Fruit fly (Drosophila melanogaster) whole organism, prepupa: Measurements from ENCODE around the gene mRpL16.
A peak's percentile ranks its signal among the peaks of the same experiment; 100 is the strongest.

Experiments used
- Blimp-1 ChIP-seq: fragments of 200-800 bp; sonication (Bioruptor generic); optimal IDR thresholded peaks from 3 replicates; lab custom pipeline; 2017; ENCODE audit warnings: missing biosample characterization, missing genetic modification characterization, mild to moderate bottlenecking, moderate library complexity, missing genetic modification reagents
- CG10631 ChIP-seq: fragments of 200-800 bp; sonication (Bioruptor generic); optimal IDR thresholded peaks from 2 replicates; lab custom pipeline; 2016; ENCODE audit warnings: missing biosample characterization, missing genetic modification characterization
- CG11294 ChIP-seq: fragments of 200-800 bp; sonication (Bioruptor generic); IDR thresholded peaks from 2 replicates; pipeline ENCODE4 v1.3.6; 2022; ENCODE audit warnings: missing biosample characterization, missing genetic modification characterization
- CG11762 ChIP-seq: fragments of 200-800 bp; sonication (Bioruptor generic); optimal IDR thresholded peaks from 3 replicates; lab custom pipeline; 2016; ENCODE audit warnings: missing biosample characterization, missing genetic modification characterization; ENCODE audit not compliant: insufficient read depth
- CG11902 ChIP-seq: fragments of 200-800 bp; sonication (Bioruptor generic); optimal IDR thresholded peaks from 3 replicates; lab custom pipeline; 2016; ENCODE audit warnings: missing biosample characterization, missing genetic modification characterization
- CG15336 ChIP-seq: fragments of 200-800 bp; sonication (Bioruptor generic); IDR thresholded peaks from 2 replicates; pipeline ENCODE4 v1.3.6; 2022; ENCODE audit warnings: missing biosample characterization, missing genetic modification characterization
- CG1621 ChIP-seq: fragments of 200-800 bp; sonication (Bioruptor generic); optimal IDR thresholded peaks from 3 replicates; lab custom pipeline; 2018; ENCODE audit warnings: missing biosample characterization, mild to moderate bottlenecking, missing genetic modification characterization
- CG16779 ChIP-seq: fragments of 200-800 bp; sonication (Bioruptor generic); optimal IDR thresholded peaks from 3 replicates; lab custom pipeline; 2017; ENCODE audit warnings: missing biosample characterization, mild to moderate bottlenecking, missing genetic modification characterization
- CG3032 ChIP-seq: fragments of 200-800 bp; optimal IDR thresholded peaks from 2 replicates; lab custom pipeline; 2019; ENCODE audit warnings: missing biosample characterization, mild to moderate bottlenecking, missing genetic modification characterization, moderate library complexity
- CG31627 ChIP-seq: fragments of 200-800 bp; sonication (Bioruptor generic); optimal IDR thresholded peaks from 3 replicates; lab custom pipeline; 2016; ENCODE audit warnings: missing biosample characterization, missing genetic modification characterization
- CG32006 ChIP-seq: fragments of 200-800 bp; sonication (Bioruptor generic); optimal IDR thresholded peaks from 3 replicates; lab custom pipeline; 2017; ENCODE audit warnings: missing biosample characterization, mild to moderate bottlenecking, missing genetic modification characterization
- CG34406 ChIP-seq: fragments of 200-800 bp; sonication (Bioruptor generic); optimal IDR thresholded peaks from 3 replicates; lab custom pipeline; 2016; ENCODE audit warnings: missing biosample characterization, missing genetic modification characterization
- CG3919 ChIP-seq: fragments of 200-800 bp; sonication (Bioruptor generic); optimal IDR thresholded peaks from 3 replicates; lab custom pipeline; 2016; ENCODE audit warnings: missing biosample characterization, missing genetic modification characterization
- CG4318 ChIP-seq: fragments of 200-800 bp; sonication (Bioruptor generic); optimal IDR thresholded peaks from 3 replicates; lab custom pipeline; 2017; ENCODE audit warnings: missing biosample characterization, mild to moderate bottlenecking, missing genetic modification characterization
- CG6163 ChIP-seq: fragments of 200-800 bp; sonication (Bioruptor generic); IDR thresholded peaks from 3 replicates; pipeline ENCODE4 v1.3.6; 2022; ENCODE audit warnings: missing biosample characterization, missing genetic modification characterization
- CG6276 ChIP-seq: fragments of 200-800 bp; sonication (Bioruptor generic); optimal IDR thresholded peaks from 2 replicates; lab custom pipeline; 2017; ENCODE audit warnings: missing biosample characterization, mild to moderate bottlenecking, missing genetic modification characterization
- CG6792 ChIP-seq: fragments of 200-800 bp; sonication (Bioruptor generic); optimal IDR thresholded peaks from 3 replicates; lab custom pipeline; 2016; ENCODE audit warnings: missing biosample characterization, missing genetic modification characterization
- CG6854 ChIP-seq: fragments of 200-800 bp; sonication (Bioruptor generic); optimal IDR thresholded peaks from 2 replicates; lab custom pipeline; 2017; ENCODE audit warnings: missing biosample characterization, mild to moderate bottlenecking, missing genetic modification characterization
- CG7368 ChIP-seq: fragments of 200-800 bp; sonication (Bioruptor generic); optimal IDR thresholded peaks from 3 replicates; lab custom pipeline; 2016; ENCODE audit warnings: missing biosample characterization, missing genetic modification characterization
- CG8119 ChIP-seq: fragments of 200-800 bp; sonication (Bioruptor generic); IDR thresholded peaks from 3 replicates; pipeline ENCODE4 v1.3.6; 2022; ENCODE audit warnings: missing biosample characterization, missing genetic modification characterization
- CG8319 ChIP-seq: fragments of 200-800 bp; sonication (Bioruptor generic); optimal IDR thresholded peaks from 3 replicates; lab custom pipeline; 2016; ENCODE audit warnings: missing biosample characterization, missing genetic modification characterization
- CG8632 ChIP-seq: fragments of 200-800 bp; sonication (Bioruptor generic); optimal IDR thresholded peaks from 3 replicates; lab custom pipeline; 2016; ENCODE audit warnings: missing biosample characterization, missing genetic modification characterization
- CG9139 ChIP-seq: fragments of 200-800 bp; sonication (Bioruptor generic); optimal IDR thresholded peaks from 3 replicates; lab custom pipeline; 2017; ENCODE audit warnings: missing biosample characterization, mild to moderate bottlenecking, missing genetic modification characterization
- Eip78C ChIP-seq: fragments of 200-800 bp; sonication (Bioruptor generic); peaks from one replicate; lab custom pipeline; 2016; ENCODE audit warnings: missing biosample characterization, missing genetic modification characterization
- Eip93F ChIP-seq: fragments of 200-800 bp; sonication (Bioruptor generic); optimal IDR thresholded peaks from 2 replicates; lab custom pipeline; 2016; ENCODE audit warnings: missing biosample characterization, mild to moderate bottlenecking, missing genetic modification characterization
- Ets21C ChIP-seq: fragments of 200-800 bp; sonication (Bioruptor generic); optimal IDR thresholded peaks from 3 replicates; lab custom pipeline; 2016; ENCODE audit warnings: missing biosample characterization, missing genetic modification characterization
- Ets96B ChIP-seq: fragments of 200-800 bp; optimal IDR thresholded peaks from 2 replicates; lab custom pipeline; 2019; ENCODE audit warnings: missing biosample characterization, mild to moderate bottlenecking, missing genetic modification characterization, moderate library complexity
- Gug ChIP-seq: fragments of 200-800 bp; sonication (Bioruptor generic); IDR thresholded peaks from 2 replicates; pipeline ENCODE4 v1.3.6; 2022; ENCODE audit warnings: missing biosample characterization, missing genetic modification characterization
- Hr38 ChIP-seq: sonication (Bioruptor generic); optimal IDR thresholded peaks from 2 replicates; lab custom pipeline; 2016; ENCODE audit warnings: missing biosample characterization, missing genetic modification characterization
- Hr39 ChIP-seq: fragments of 200-800 bp; sonication (Bioruptor generic); optimal IDR thresholded peaks from 2 replicates; lab custom pipeline; 2016; ENCODE audit warnings: missing biosample characterization, missing genetic modification characterization
- Lpt ChIP-seq: fragments of 200-800 bp; sonication (Bioruptor generic); optimal IDR thresholded peaks from 3 replicates; lab custom pipeline; 2016; ENCODE audit warnings: missing biosample characterization, missing genetic modification characterization
- Met ChIP-seq: fragments of 200-800 bp; sonication (Bioruptor generic); optimal IDR thresholded peaks from 3 replicates; lab custom pipeline; 2016; ENCODE audit warnings: missing biosample characterization, missing genetic modification characterization
- OdsH ChIP-seq: fragments of 200-800 bp; sonication (Bioruptor generic); optimal IDR thresholded peaks from 3 replicates; lab custom pipeline; 2016; ENCODE audit warnings: missing biosample characterization, missing genetic modification characterization
- Smox ChIP-seq: fragments of 200-800 bp; sonication (Bioruptor generic); optimal IDR thresholded peaks from 3 replicates; lab custom pipeline; 2016; ENCODE audit warnings: missing biosample characterization, missing genetic modification characterization
- Sox102F ChIP-seq: fragments of 200-800 bp; sonication (Bioruptor generic); optimal IDR thresholded peaks from 2 replicates; lab custom pipeline; 2016; ENCODE audit warnings: missing biosample characterization, mild to moderate bottlenecking, missing genetic modification characterization
- Sox14 ChIP-seq: fragments of 200-800 bp; sonication (Bioruptor generic); optimal IDR thresholded peaks from 3 replicates; lab custom pipeline; 2016; ENCODE audit warnings: missing biosample characterization, missing genetic modification characterization
- Sox15 ChIP-seq: fragments of 200-800 bp; sonication (Bioruptor generic); optimal IDR thresholded peaks from 3 replicates; lab custom pipeline; 2016; ENCODE audit warnings: missing biosample characterization, missing genetic modification characterization
- achi ChIP-seq: fragments of 200-800 bp; sonication (Bioruptor generic); optimal IDR thresholded peaks from 3 replicates; lab custom pipeline; 2016; ENCODE audit warnings: missing biosample characterization, missing genetic modification characterization
- acj6 ChIP-seq: fragments of 200-800 bp; sonication (Bioruptor generic); optimal IDR thresholded peaks from 3 replicates; lab custom pipeline; 2016; ENCODE audit warnings: missing biosample characterization, missing genetic modification characterization
- cyc ChIP-seq: fragments of 200-800 bp; sonication (Bioruptor generic); optimal IDR thresholded peaks from 3 replicates; lab custom pipeline; 2016; ENCODE audit warnings: missing biosample characterization, missing genetic modification characterization
- dac ChIP-seq: fragments of 200-800 bp; sonication (Bioruptor generic); optimal IDR thresholded peaks from 2 replicates; lab custom pipeline; 2017; ENCODE audit warnings: missing biosample characterization, mild to moderate bottlenecking, missing genetic modification characterization
- fd59A ChIP-seq: fragments of 200-800 bp; sonication (Bioruptor generic); optimal IDR thresholded peaks from 2 replicates; lab custom pipeline; 2017; ENCODE audit warnings: missing biosample characterization, mild to moderate bottlenecking, missing genetic modification characterization, missing genetic modification reagents
- fd85E ChIP-seq: fragments of 200-800 bp; sonication (Bioruptor generic); optimal IDR thresholded peaks from 3 replicates; lab custom pipeline; 2016; ENCODE audit warnings: missing biosample characterization, missing genetic modification characterization
- fkh ChIP-seq: fragments of 200-800 bp; sonication (Bioruptor generic); optimal IDR thresholded peaks from 3 replicates; lab custom pipeline; 2017; ENCODE audit warnings: missing biosample characterization, mild to moderate bottlenecking, missing genetic modification characterization, moderate library complexity
- lz ChIP-seq: fragments of 200-800 bp; sonication (Bioruptor generic); optimal IDR thresholded peaks from 3 replicates; lab custom pipeline; 2016; ENCODE audit warnings: missing biosample characterization, missing genetic modification characterization
- net ChIP-seq: fragments of 200-800 bp; sonication (Bioruptor generic); optimal IDR thresholded peaks from 3 replicates; lab custom pipeline; 2016; ENCODE audit warnings: missing biosample characterization, missing genetic modification characterization
- salr ChIP-seq, 2 experiments: fragments of 200-800 bp; sonication (Bioruptor generic); optimal IDR thresholded peaks; 3 replicates each; lab custom pipeline; 2016 to 2018; ENCODE audit warnings: missing biosample characterization in 2 of 2, missing genetic modification characterization in 2 of 2, mild to moderate bottlenecking in 1 of 2
- spab ChIP-seq: fragments of 200-800 bp; sonication (Bioruptor generic); optimal IDR thresholded peaks from 2 replicates; lab custom pipeline; 2017; ENCODE audit warnings: missing biosample characterization, mild to moderate bottlenecking, missing genetic modification characterization, missing genetic modification reagents
- vri ChIP-seq: fragments of 200-800 bp; sonication (Bioruptor generic); optimal IDR thresholded peaks from 3 replicates; lab custom pipeline; 2016; ENCODE audit warnings: missing biosample characterization, mild to moderate bottlenecking, missing genetic modification characterization

The mRpL16 gene

DNA sequence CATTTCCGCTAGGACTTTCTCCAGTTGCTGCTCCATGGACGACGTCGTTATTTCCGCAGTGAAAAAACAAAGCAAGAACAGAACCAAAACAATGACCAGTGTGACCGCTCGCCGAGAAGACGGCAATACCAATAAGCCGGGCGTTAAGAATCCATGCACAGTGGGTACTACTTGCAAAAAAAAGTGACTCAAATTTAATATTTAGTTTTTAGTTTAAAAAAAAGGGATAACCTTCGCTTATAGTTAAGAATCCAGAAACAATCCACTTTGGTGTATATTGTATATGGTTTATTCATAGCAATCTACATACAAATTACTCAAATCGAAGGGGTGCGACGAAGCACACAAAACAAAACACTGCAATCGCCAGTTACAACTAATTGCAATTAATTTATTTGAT, 31.2 kb upstream of the mRpL16 start, which contains the start of gene Lamtor5 (continued):
- TF ChIP-seq CG8319 (GFP tag; lab: Kevin White, UChicago) (no peak), CG11294 (GFP tag; lab: Robert Waterston, UW) (no peak), spab (GFP tag; lab: Kevin White, UChicago) (no peak), CG6276 (GFP tag; lab: Kevin White, UChicago) (no peak), acj6 (GFP tag; lab: Kevin White, UChicago) (peak; percentile 49), fd59A (GFP tag; lab: Kevin White, UChicago) (peak; percentile 10), OdsH (peak; percentile 34), CG4318 (GFP tag; lab: Kevin White, UChicago) (no peak), Hr38 (no peak), CG7368 (peak; percentile 52), vri (GFP tag; lab: Kevin White, UChicago) (peak; percentile 45), CG15336 (GFP tag; lab: Robert Waterston, UW) (peak; percentile 55), CG8632 (peak; percentile 36), CG9139 (GFP tag; lab: Kevin White, UChicago) (no peak), Blimp-1 (GFP tag; lab: Kevin White, UChicago) (peak; percentile 10), CG1621 (tag; lab: Kevin White, UChicago) (no peak), CG31627 (peak; percentile 47), Sox102F (GFP tag; lab: Kevin White, UChicago) (peak; percentile 69), CG6792 (peak; percentile 24), Ets96B (peak; percentile 36), Lpt (GFP tag; lab: Kevin White, UChicago) (no peak), salr (GFP tag; optimal IDR thresholded peaks at IDR 0.05; lab: Kevin White, UChicago) (no peak), CG3032 (peak; percentile 37), achi (GFP tag; lab: Kevin White, UChicago) (peak; percentile 41), cyc (GFP tag; lab: Kevin White, UChicago) (peak; percentile 14), Smox (GFP tag; lab: Kevin White, UChicago) (peak; percentile 51), CG34406 (peak; percentile 22), Sox15 (no peak), Met (GFP tag; lab: Kevin White, UChicago) (peak; percentile 54), Gug (GFP tag; lab: Robert Waterston, UW) (no peak), CG3919 (GFP tag; lab: Kevin White, UChicago) (peak; percentile 38), CG32006 (peak; percentile 37), lz (GFP tag; lab: Kevin White, UChicago) (peak; percentile 63), fkh (GFP tag; lab: Kevin White, UChicago) (no peak)
- TF ChIP-seq, all 60 proteins: peak for 41

DNA sequence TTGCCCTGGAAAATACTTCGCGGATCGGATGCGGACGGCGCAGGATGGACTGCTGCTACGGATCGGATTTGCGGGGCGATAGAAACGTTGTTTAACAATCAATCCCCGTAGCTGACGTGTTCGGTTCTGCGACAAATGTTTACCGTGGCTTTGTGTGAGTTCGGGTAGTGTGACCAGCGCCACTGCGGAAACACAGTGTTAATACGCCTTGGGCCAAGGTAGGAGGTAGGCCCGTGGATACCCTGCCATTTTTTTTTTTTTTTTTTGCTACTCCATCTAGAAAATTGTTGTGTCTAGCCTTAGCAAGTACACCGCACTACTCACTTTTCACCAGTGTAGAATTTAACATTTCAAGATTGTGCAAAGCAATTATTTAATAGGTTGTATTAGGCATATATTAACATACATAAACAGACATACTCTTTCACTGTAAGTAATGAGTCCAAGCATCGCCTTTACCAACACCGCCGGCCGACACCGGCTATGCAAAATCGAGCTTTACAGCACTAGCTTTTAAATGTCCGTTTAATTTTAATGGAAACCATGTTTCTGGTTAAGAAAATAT, 28.4 kb upstream of the mRpL16 start, which contains the start of gene deltaCOP:
Gene deltaCOP (minus strand): TSS at position 171 of the 565 bp plus-strand sequence.
- TF ChIP-seq CG11902 (no peak), CG8119 (GFP tag; lab: Robert Waterston, UW) (peak; percentile 73; the same call in 2 of the 3 replicates), CG7368 (peak; percentile 77), CG16779 (no peak), salr (GFP tag; optimal IDR thresholded peaks at IDR 0.05; lab: Kevin White, UChicago) (no peak), Eip78C (GFP tag; lab: Kevin White, UChicago) (peak; percentile 97), CG1621 (tag; lab: Kevin White, UChicago) (peak; percentile 47), cyc (GFP tag; lab: Kevin White, UChicago) (peak; percentile 89), fd85E (no peak), CG32006 (peak; percentile 87), net (GFP tag; lab: Kevin White, UChicago) (peak; percentile 81), dac (no peak), CG6163 (GFP tag; lab: Robert Waterston, UW) (peak; percentile 82), Ets21C (GFP tag; lab: Kevin White, UChicago) (peak; percentile 89), CG10631 (GFP tag; lab: Kevin White, UChicago) (no peak), CG8632 (peak; percentile 85), CG3919 (GFP tag; lab: Kevin White, UChicago) (peak; percentile 87), Blimp-1 (GFP tag; lab: Kevin White, UChicago) (no peak), Hr39 (GFP tag; lab: Kevin White, UChicago) (peak; percentile 90), CG9139 (GFP tag; lab: Kevin White, UChicago) (no peak), CG11762 (GFP tag; lab: Kevin White, UChicago) (peak; percentile 70), Lpt (GFP tag; lab: Kevin White, UChicago) (peak; percentile 77), CG6792 (peak; percentile 88), fkh (GFP tag; lab: Kevin White, UChicago) (no peak), CG6854 (peak; percentile 16), Met (GFP tag; lab: Kevin White, UChicago) (no peak), Sox14 (GFP tag; lab: Kevin White, UChicago) (peak; percentile 93), CG34406 (peak; percentile 83), Sox102F (GFP tag; lab: Kevin White, UChicago) (no peak), CG31627 (peak; percentile 92), Eip93F (GFP tag; lab: Kevin White, UChicago) (no peak)
